Worm (Caenorhabditis elegans) whole organism, L4 larva: ENCODE data around the gene srx-33.

Source experiments
- F10B5.3 ChIP-seq: sonication (generic microtip); optimal IDR thresholded peaks from 2 replicates; lab custom pipeline; 2016; ENCODE audit warnings: mild to moderate bottlenecking, missing genetic modification characterization, missing compliant biosample characterization
- F49E8.2 ChIP-seq: sonication (generic microtip); optimal IDR thresholded peaks from 2 replicates; lab custom pipeline; 2016; ENCODE audit warnings: missing compliant biosample characterization, mild to moderate bottlenecking, missing genetic modification characterization, borderline replicate concordance
- R02D3.7 ChIP-seq: fragments of 150-350 bp; sonication (generic microtip); optimal IDR thresholded peaks from 3 replicates; lab custom pipeline; 2014; ENCODE audit warnings: missing biosample characterization, missing genetic modification characterization
- Y48G9A.11 ChIP-seq: fragments of 200-800 bp; sonication (Bioruptor generic); IDR thresholded peaks from 2 replicates; pipeline ENCODE4 v1.3.6; 2022; ENCODE audit warnings: missing genetic modification reagents, missing genetic modification characterization, missing compliant biosample characterization
- Y75B8A.6 ChIP-seq: fragments of 200-800 bp; sonication (Bioruptor generic); IDR thresholded peaks from 2 replicates; pipeline ENCODE4 v1.3.6; 2022; ENCODE audit warnings: missing genetic modification reagents, missing genetic modification characterization, missing compliant biosample characterization
- ZK337.2 ChIP-seq: fragments of 200-800 bp; sonication (Bioruptor generic); IDR thresholded peaks from 2 replicates; pipeline ENCODE4 v1.3.6; 2022; ENCODE audit warnings: missing genetic modification reagents, missing genetic modification characterization, missing compliant biosample characterization
- attf-4 ChIP-seq: sonication (generic microtip); optimal IDR thresholded peaks from 3 replicates; lab custom pipeline; 2017; ENCODE audit warnings: missing biosample characterization, missing genetic modification characterization
- ceh-28 ChIP-seq: fragments of 150-350 bp; optimal IDR thresholded peaks from 2 replicates; lab custom pipeline; 2014; ENCODE audit warnings: missing biosample characterization, missing genetic modification reagents, missing genetic modification characterization
- ceh-44 ChIP-seq: fragments of 200-800 bp; sonication (Bioruptor generic); IDR thresholded peaks from 2 replicates; pipeline ENCODE4 v1.3.6; 2022; ENCODE audit warnings: missing genetic modification reagents, missing genetic modification characterization, missing compliant biosample characterization
- daf-8 ChIP-seq: fragments of 200-800 bp; sonication (Bioruptor generic); IDR thresholded peaks from 2 replicates; pipeline ENCODE4 v1.3.6; 2022; ENCODE audit warnings: missing genetic modification characterization, missing compliant biosample characterization
- dmd-6 ChIP-seq: fragments of 200-800 bp; sonication (Bioruptor generic); IDR thresholded peaks from 2 replicates; pipeline ENCODE4 v1.3.6; 2022; ENCODE audit warnings: missing genetic modification reagents, missing genetic modification characterization, missing compliant biosample characterization
- duxl-1 ChIP-seq: sonication (generic microtip); optimal IDR thresholded peaks from 2 replicates; lab custom pipeline; 2016; ENCODE audit warnings: mild to moderate bottlenecking, missing genetic modification characterization, moderate library complexity, missing compliant biosample characterization; ENCODE audit not compliant: poor library complexity
- dve-1 ChIP-seq: sonication (generic microtip); optimal IDR thresholded peaks from 2 replicates; lab custom pipeline; 2017; ENCODE audit warnings: antibody characterized with exemption, mild to moderate bottlenecking, missing genetic modification characterization, missing compliant biosample characterization; ENCODE audit not compliant: insufficient read depth
- egl-43 ChIP-seq: fragments of 200-800 bp; sonication (Bioruptor generic); IDR thresholded peaks from 2 replicates; pipeline ENCODE4 v1.3.6; 2022; ENCODE audit warnings: missing genetic modification reagents, missing genetic modification characterization, missing compliant biosample characterization
- fos-1 ChIP-seq: fragments of 150-350 bp; optimal IDR thresholded peaks from 2 replicates; lab custom pipeline; 2014; ENCODE audit warnings: missing biosample characterization, missing genetic modification characterization
- gei-8 ChIP-seq: fragments of 200-800 bp; sonication (Bioruptor generic); optimal IDR thresholded peaks from 2 replicates; lab custom pipeline; 2018; ENCODE audit warnings: mild to moderate bottlenecking, missing genetic modification characterization, missing compliant biosample characterization
- hif-1 ChIP-seq, 2 experiments: sonication (generic microtip); optimal IDR thresholded peaks; 2 replicates each; lab custom pipeline; 2016 to 2017; ENCODE audit warnings: missing compliant biosample characterization in 2 of 2, missing genetic modification characterization in 2 of 2, missing genetic modification reagents in 2 of 2, missing genotype in 2 of 2, mild to moderate bottlenecking in 1 of 2
- jun-1 ChIP-seq: fragments of 150-350 bp; optimal IDR thresholded peaks from 2 replicates; lab custom pipeline; 2014; ENCODE audit warnings: missing biosample characterization, missing genetic modification reagents, missing genetic modification characterization
- lim-7 ChIP-seq: fragments of 200-800 bp; sonication (Bioruptor generic); IDR thresholded peaks from 2 replicates; pipeline ENCODE4 v1.3.6; 2022; ENCODE audit warnings: missing genetic modification characterization, missing compliant biosample characterization
- lin-15B ChIP-seq: fragments of 150-350 bp; sonication (generic microtip); optimal IDR thresholded peaks from 3 replicates; lab custom pipeline; 2014; ENCODE audit warnings: missing biosample characterization, missing genetic modification characterization
- lsy-2 ChIP-seq, 2 experiments: fragments of 150-350 bp in 1 of 2; sonication (generic microtip) in 1 of 2; optimal IDR thresholded peaks; 2 replicates each; lab custom pipeline; 2014 to 2017; ENCODE audit warnings: missing biosample characterization in 2 of 2, missing genetic modification characterization in 2 of 2
- madf-9 ChIP-seq: fragments of 200-800 bp; sonication (Bioruptor generic); conservative IDR thresholded peaks from 2 replicates; pipeline ENCODE4 v1.3.6; 2022; ENCODE audit warnings: missing genetic modification reagents, missing genetic modification characterization, missing compliant biosample characterization
- mdl-1 ChIP-seq, 2 experiments: fragments of 150-350 bp in 1 of 2; sonication (generic microtip) in 1 of 2; optimal IDR thresholded peaks; 2 replicates each; lab custom pipeline; 2014 to 2017; ENCODE audit warnings: missing biosample characterization in 2 of 2, missing genetic modification characterization in 2 of 2
- mep-1 ChIP-seq: fragments of 150-350 bp; sonication (generic microtip); optimal IDR thresholded peaks from 3 replicates; lab custom pipeline; 2014; ENCODE audit warnings: missing biosample characterization, missing genetic modification characterization
- nhr-10 ChIP-seq: fragments of 150-350 bp; optimal IDR thresholded peaks from 2 replicates; lab custom pipeline; 2014; ENCODE audit warnings: missing biosample characterization, missing genetic modification characterization
- nhr-11 ChIP-seq: fragments of 150-350 bp; optimal IDR thresholded peaks from 2 replicates; lab custom pipeline; 2014; ENCODE audit warnings: missing biosample characterization, missing genetic modification characterization
- nhr-111 ChIP-seq: fragments of 200-800 bp; sonication (Bioruptor generic); optimal IDR thresholded peaks from 2 replicates; lab custom pipeline; 2018; ENCODE audit warnings: mild to moderate bottlenecking, missing genetic modification characterization, missing compliant biosample characterization
- nhr-237 ChIP-seq: sonication (generic microtip); optimal IDR thresholded peaks from 2 replicates; lab custom pipeline; 2017; ENCODE audit warnings: missing biosample characterization, missing genetic modification characterization
- nhr-41 ChIP-seq: fragments of 200-800 bp; sonication (Bioruptor generic); IDR thresholded peaks from 2 replicates; pipeline ENCODE4 v1.3.6; 2022; ENCODE audit warnings: missing genetic modification reagents, missing genetic modification characterization, missing compliant biosample characterization
- nhr-42 ChIP-seq: fragments of 200-800 bp; sonication (Bioruptor generic); IDR thresholded peaks from 2 replicates; pipeline ENCODE4 v1.3.6; 2022; ENCODE audit warnings: missing genetic modification characterization, missing compliant biosample characterization
- nhr-48 ChIP-seq: sonication (generic microtip); optimal IDR thresholded peaks from 2 replicates; lab custom pipeline; 2016; ENCODE audit warnings: mild to moderate bottlenecking, missing genetic modification characterization, missing compliant biosample characterization
- nhr-6 ChIP-seq: fragments of 150-350 bp; optimal IDR thresholded peaks from 2 replicates; lab custom pipeline; 2014; ENCODE audit warnings: missing biosample characterization, missing genetic modification characterization
- nhr-77 ChIP-seq: fragments of 150-350 bp; optimal IDR thresholded peaks from 2 replicates; lab custom pipeline; 2014; ENCODE audit warnings: missing biosample characterization, missing genetic modification characterization
- pha-4 ChIP-seq, 2 experiments: fragments of 150-350 bp in 1 of 2; fragments of 200-800 bp in 1 of 2; sonication (Bioruptor generic) in 1 of 2; IDR thresholded peaks in 1 of 2; optimal IDR thresholded peaks in 1 of 2; 2 replicates each; pipeline versions ENCODE4 v1.3.6 to Lab custom; 2014 to 2022; ENCODE audit warnings: missing genetic modification characterization in 2 of 2, missing genetic modification reagents in 2 of 2, missing biosample characterization in 1 of 2, missing compliant biosample characterization in 1 of 2
- pqm-1 ChIP-seq: sonication (generic microtip); optimal IDR thresholded peaks from 2 replicates; lab custom pipeline; 2017; ENCODE audit warnings: missing biosample characterization, missing genetic modification characterization
- rbr-2 ChIP-seq: sonication (generic microtip); optimal IDR thresholded peaks from 2 replicates; lab custom pipeline; 2016; ENCODE audit warnings: missing genotype, missing genetic modification characterization, missing compliant biosample characterization
- sdz-12 ChIP-seq: fragments of 200-800 bp; sonication (Bioruptor generic); optimal IDR thresholded peaks from 2 replicates; lab custom pipeline; 2018; ENCODE audit warnings: mild to moderate bottlenecking, missing genetic modification characterization, missing compliant biosample characterization
- skn-1 ChIP-seq: fragments of 150-350 bp; optimal IDR thresholded peaks from 2 replicates; lab custom pipeline; 2014; ENCODE audit warnings: missing biosample characterization, missing genetic modification characterization
- snpc-1.2 ChIP-seq: fragments of 200-800 bp; sonication (Bioruptor generic); IDR thresholded peaks from 2 replicates; pipeline ENCODE4 v1.3.6; 2022; ENCODE audit warnings: missing genetic modification reagents, missing genetic modification characterization, missing compliant biosample characterization
- spr-1 ChIP-seq: sonication (generic microtip); optimal IDR thresholded peaks from 2 replicates; lab custom pipeline; 2016; ENCODE audit warnings: mild to moderate bottlenecking, missing genetic modification characterization, missing compliant biosample characterization
- tag-97 ChIP-seq: fragments of 200-800 bp; sonication (Bioruptor generic); IDR thresholded peaks from 2 replicates; pipeline ENCODE4 v1.3.6; 2022; ENCODE audit warnings: missing genetic modification characterization, missing compliant biosample characterization
- unc-62 ChIP-seq, 3 experiments: fragments of 150-350 bp in 1 of 3; sonication (generic microtip); optimal IDR thresholded peaks in 2 of 3; peaks in 1 of 3; 1 replicate in 1 of 3; 2 replicates in 2 of 3; lab custom pipeline; 2014 to 2017; ENCODE audit warnings: missing biosample characterization in 3 of 3, missing genetic modification characterization in 3 of 3, missing genetic modification reagents in 3 of 3, missing genotype in 1 of 3
- vab-7 ChIP-seq: fragments of 200-800 bp; sonication (Bioruptor generic); IDR thresholded peaks from 2 replicates; pipeline ENCODE4 v1.3.6; 2022; ENCODE audit warnings: missing genetic modification reagents, missing genetic modification characterization, missing compliant biosample characterization
- zfp-3 ChIP-seq: fragments of 200-800 bp; sonication (Bioruptor generic); conservative IDR thresholded peaks from 2 replicates; pipeline ENCODE4 v1.3.6; 2022; ENCODE audit warnings: missing genetic modification reagents, missing genetic modification characterization, missing compliant biosample characterization
- zip-2 ChIP-seq: fragments of 150-350 bp; optimal IDR thresholded peaks from 2 replicates; lab custom pipeline; 2014; ENCODE audit warnings: missing biosample characterization, missing genetic modification characterization

Gene srx-33

ce11 chrV:7095254-7095990, 23.3 kb downstream of the srx-33 start (continued):
- no peak for TF ChIP-seq duxl-1 (tag; lab: Kevin White, UChicago)
- TF ChIP-seq jun-1 (tag; lab: Kevin White, UChicago): no peak
- no peak for TF ChIP-seq mdl-1 (tag; optimal IDR thresholded peaks at IDR 0.05; lab: Kevin White, UChicago)
- TF ChIP-seq lin-15B (tag; lab: Kevin White, UChicago): no peak
- no peak for TF ChIP-seq daf-8
- TF ChIP-seq hif-1 (tag; optimal IDR thresholded peaks at IDR 0.05; lab: Kevin White, UChicago): no peak
- TF ChIP-seq pqm-1 (tag; lab: Kevin White, UChicago): peak; percentile 84
- no peak for TF ChIP-seq lim-7 (GFP tag; lab: Robert Waterston, UW)
- no peak for TF ChIP-seq F10B5.3 (tag; lab: Kevin White, UChicago)
- TF ChIP-seq spr-1 (tag; lab: Kevin White, UChicago): no peak
- no peak for TF ChIP-seq vab-7
- TF ChIP-seq dmd-6 (GFP tag; lab: Robert Waterston, UW): 0 out of 2 replicates have a peak, but pooled peaks have one; percentile 30
- no peak for TF ChIP-seq Y75B8A.6
- peak; percentile 25 for TF ChIP-seq mep-1 (tag; lab: Kevin White, UChicago)
- TF ChIP-seq dve-1: peak; percentile 54

DNA sequence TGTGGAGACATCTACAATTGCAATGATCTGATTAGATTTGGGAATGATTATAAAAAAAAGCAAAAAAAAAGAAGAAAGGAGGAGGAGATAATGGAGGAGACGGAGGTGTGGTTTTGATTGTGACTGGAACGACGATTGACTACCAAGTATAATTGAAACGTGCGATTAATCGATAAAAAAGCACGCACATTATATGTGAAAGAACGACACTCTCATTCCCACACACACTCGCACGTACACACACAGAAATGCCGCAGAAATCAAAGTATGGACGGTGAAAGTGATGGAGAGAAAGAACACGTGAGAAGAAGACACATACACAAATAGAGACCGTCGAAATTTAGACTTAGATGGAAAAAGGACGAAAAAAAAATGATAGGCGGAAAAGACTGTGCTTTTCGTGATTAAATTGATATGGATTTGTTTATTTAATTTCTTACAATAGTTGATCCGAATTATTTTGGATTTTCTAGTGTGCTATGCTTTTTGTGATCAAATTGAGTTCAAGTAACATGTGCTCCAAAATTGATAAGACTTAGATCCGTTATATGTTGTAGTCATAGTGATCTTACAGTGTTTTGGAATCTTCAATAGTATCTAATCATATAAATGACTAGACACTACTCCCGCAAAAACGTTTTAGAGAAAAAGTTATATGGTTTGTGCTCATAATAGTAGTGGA, 24.8 kb downstream of the srx-33 start, which contains the start of gene nhr-135:
Gene nhr-135, minus strand, starts transcription at position 51 of the 682 bp plus-strand sequence.
- TF ChIP-seq rbr-2 (tag; lab: Kevin White, UChicago) (no peak), madf-9 (GFP tag; lab: Robert Waterston, UW) (no peak), pha-4 (GFP tag; IDR thresholded peaks at IDR 0.05; lab: Robert Waterston, UW) (no peak), pha-4 (tag; optimal IDR thresholded peaks at IDR 0.05; lab: Kevin White, UChicago) (no peak), ZK337.2 (no peak), zip-2 (tag; lab: Kevin White, UChicago) (no peak), spr-1 (tag; lab: Kevin White, UChicago) (peak; percentile 7), unc-62 (GFP tag; optimal IDR thresholded peaks at IDR 0.05 in 1 of 2; lab: Kevin White, UChicago) (peak in 1 of 2 experiments; percentile 32), unc-62 (tag; optimal IDR thresholded peaks at IDR 0.05; lab: Kevin White, UChicago) (no peak), nhr-111 (GFP tag; lab: Kevin White, UChicago) (no peak), ceh-28 (no peak), lsy-2 (tag; optimal IDR thresholded peaks at IDR 0.05; lab: Kevin White, UChicago) (peak in 1 of 2 experiments; percentile 46), nhr-77 (tag; lab: Kevin White, UChicago) (peak; percentile 98), ceh-44 (GFP tag; lab: Robert Waterston, UW) (no peak), nhr-42 (GFP tag; lab: Robert Waterston, UW) (no peak), mdl-1 (tag; optimal IDR thresholded peaks at IDR 0.05; lab: Kevin White, UChicago) (peak; percentile 82 to 97), nhr-237 (tag; lab: Kevin White, UChicago) (no peak), snpc-1.2 (GFP tag; lab: Robert Waterston, UW) (no peak), skn-1 (tag; lab: Kevin White, UChicago) (no peak), fos-1 (peak; percentile 0), egl-43 (GFP tag; lab: Robert Waterston, UW) (no peak), sdz-12 (GFP tag; lab: Kevin White, UChicago) (no peak), lim-7 (GFP tag; lab: Robert Waterston, UW) (no peak), duxl-1 (tag; lab: Kevin White, UChicago) (peak; percentile 46), tag-97 (GFP tag; lab: Robert Waterston, UW) (no peak), nhr-11 (tag; lab: Kevin White, UChicago) (no peak), dve-1 (peak; percentile 78), nhr-48 (tag; lab: Kevin White, UChicago) (peak; percentile 89), nhr-10 (peak; percentile 70), R02D3.7 (tag; lab: Kevin White, UChicago) (no peak), vab-7 (no peak), nhr-6 (tag; lab: Kevin White, UChicago) (peak; percentile 6), attf-4 (tag; lab: Kevin White, UChicago) (no peak), nhr-41 (no peak), gei-8 (GFP tag; lab: Kevin White, UChicago) (peak; percentile 4), zfp-3 (GFP tag; lab: Robert Waterston, UW) (no peak), F49E8.2 (no peak), Y48G9A.11 (GFP tag; lab: Robert Waterston, UW) (no peak), dmd-6 (GFP tag; lab: Robert Waterston, UW) (peak; percentile 94)
